Worm (Caenorhabditis elegans): ENCODE data around the gene M03F8.6.

The M03F8.6 gene

DNA sequence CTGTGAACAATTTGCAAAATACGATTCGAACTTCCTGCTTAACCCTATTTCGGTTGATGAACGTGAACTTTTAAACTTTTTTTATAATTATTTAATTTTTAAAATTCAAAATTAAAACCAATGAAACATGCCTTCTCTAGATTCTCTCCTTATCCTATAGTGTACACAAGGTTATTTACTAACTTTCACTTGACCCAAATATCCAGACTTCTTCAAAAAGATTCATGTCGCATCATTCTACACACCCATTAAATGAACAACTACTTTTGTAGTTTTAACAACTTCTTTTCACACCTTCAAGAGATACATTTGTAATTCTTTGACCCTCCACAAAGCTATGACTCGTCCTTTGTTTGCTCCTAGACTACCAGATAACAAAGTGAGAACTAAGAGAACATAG is 28.1 kb upstream of the M03F8.6 start:
- TF ChIP-seq snpc-4 (tag; optimal IDR thresholded peaks at IDR 0.05): no peak
- no peak for TF ChIP-seq zip-8 (tag; optimal IDR thresholded peaks at IDR 0.05)
- TF ChIP-seq tbx-8 (GFP tag; optimal IDR thresholded peaks at IDR 0.05): no peak
- no peak for TF ChIP-seq pha-4 (tag; optimal IDR thresholded peaks at IDR 0.05)
- TF ChIP-seq drap-1 (GFP tag; optimal IDR thresholded peaks at IDR 0.05): no peak
- no peak for TF ChIP-seq ceh-83 (GFP tag; optimal IDR thresholded peaks at IDR 0.05)

DNA sequence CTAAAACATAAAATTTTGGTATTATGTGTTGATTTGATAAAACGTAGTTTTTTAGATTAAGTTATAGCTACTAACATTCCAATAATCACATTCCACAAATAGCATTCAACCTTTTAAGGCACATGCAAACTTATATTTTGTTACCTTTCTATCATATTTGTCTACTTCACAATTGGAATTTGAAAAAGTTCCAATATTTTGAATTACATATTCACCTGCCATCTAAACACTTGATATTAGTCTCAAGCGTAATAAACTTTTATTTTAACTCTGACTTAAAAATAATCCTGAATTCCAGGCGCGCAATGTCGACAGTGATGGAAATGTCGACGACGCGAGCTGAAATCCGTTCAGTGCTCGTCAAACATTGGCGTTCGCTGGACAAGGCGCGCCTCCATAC is 21.1 kb upstream of the M03F8.6 start, which contains the start of gene acy-2:
Gene acy-2 (plus strand): TSS at position 301 of the 400 bp plus-strand sequence.
- TF ChIP-seq tbx-8 (GFP tag; optimal IDR thresholded peaks at IDR 0.05): no peak
- TF ChIP-seq blmp-1 (tag; optimal IDR thresholded peaks at IDR 0.05): no peak
- TF ChIP-seq elt-3 (tag; optimal IDR thresholded peaks at IDR 0.05): no peak
- TF ChIP-seq elt-1 (tag; optimal IDR thresholded peaks at IDR 0.05; ENCODE audit: borderline replicate concordance, insufficient read depth): no peak
- no peak for TF ChIP-seq mab-5 (tag; optimal IDR thresholded peaks at IDR 0.05)
- no peak for TF ChIP-seq hlh-1 (tag; optimal IDR thresholded peaks at IDR 0.05)
- TF ChIP-seq nhr-28 (tag; optimal IDR thresholded peaks at IDR 0.05): no peak
- no peak for TF ChIP-seq ces-1 (GFP tag; optimal IDR thresholded peaks at IDR 0.05)
- no peak for TF ChIP-seq nhr-2 (tag; optimal IDR thresholded peaks at IDR 0.05)
- no peak for TF ChIP-seq sptf-1 (tag; optimal IDR thresholded peaks at IDR 0.05)
- TF ChIP-seq unc-120 (tag; optimal IDR thresholded peaks at IDR 0.05; ENCODE audit: poor library complexity, severe bottlenecking): no peak
- no peak for TF ChIP-seq nhr-237 (tag; optimal IDR thresholded peaks at IDR 0.05)
- no peak for TF ChIP-seq ceh-43 (GFP tag; optimal IDR thresholded peaks at IDR 0.05)
- no peak for TF ChIP-seq nhr-12 (tag; optimal IDR thresholded peaks at IDR 0.05)

DNA sequence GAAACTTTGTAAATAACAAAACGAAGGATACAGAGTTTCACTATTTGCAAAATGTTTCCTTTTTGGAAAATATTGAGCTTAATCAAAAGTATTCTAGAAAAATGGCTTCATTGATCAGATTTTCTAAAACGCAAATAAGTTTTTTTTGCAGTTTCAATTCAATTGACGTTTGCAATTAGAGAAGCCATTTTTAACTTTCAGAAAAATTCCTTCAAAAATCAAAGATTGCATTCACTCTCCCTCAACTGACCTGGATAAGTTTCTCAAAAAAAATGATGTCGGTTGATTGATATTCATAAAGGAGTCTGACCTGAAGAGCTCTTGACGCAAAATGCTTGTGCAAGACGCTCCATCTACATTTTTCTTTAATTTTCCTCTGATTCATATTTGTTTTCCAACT is 19.1 kb upstream of the M03F8.6 start:
- no peak for TF ChIP-seq ceh-39 (tag; optimal IDR thresholded peaks at IDR 0.05)
- TF ChIP-seq pha-4 (tag; optimal IDR thresholded peaks at IDR 0.05): no peak
- no peak for TF ChIP-seq ces-1 (GFP tag; optimal IDR thresholded peaks at IDR 0.05)
- no peak for TF ChIP-seq snpc-4 (tag; optimal IDR thresholded peaks at IDR 0.05)
- TF ChIP-seq ztf-11 (tag; optimal IDR thresholded peaks at IDR 0.05): no peak
- TF ChIP-seq cnd-1 (tag; optimal IDR thresholded peaks at IDR 0.05): no peak
- no peak for TF ChIP-seq zip-8 (tag; optimal IDR thresholded peaks at IDR 0.05)
- no peak for TF ChIP-seq ceh-83 (GFP tag; optimal IDR thresholded peaks at IDR 0.05)
- TF ChIP-seq sptf-1 (tag; optimal IDR thresholded peaks at IDR 0.05): no peak
- no peak for TF ChIP-seq elt-1 (tag; optimal IDR thresholded peaks at IDR 0.05; ENCODE audit: borderline replicate concordance, insufficient read depth)
- TF ChIP-seq nhr-2 (tag; optimal IDR thresholded peaks at IDR 0.05): no peak
- no peak for TF ChIP-seq unc-62 (GFP tag; optimal IDR thresholded peaks at IDR 0.05)
- TF ChIP-seq nhr-237 (tag; optimal IDR thresholded peaks at IDR 0.05): no peak
- no peak for TF ChIP-seq flh-1 (GFP tag; optimal IDR thresholded peaks at IDR 0.05)
- no peak for TF ChIP-seq M03D4.4 (tag; optimal IDR thresholded peaks at IDR 0.05)

DNA sequence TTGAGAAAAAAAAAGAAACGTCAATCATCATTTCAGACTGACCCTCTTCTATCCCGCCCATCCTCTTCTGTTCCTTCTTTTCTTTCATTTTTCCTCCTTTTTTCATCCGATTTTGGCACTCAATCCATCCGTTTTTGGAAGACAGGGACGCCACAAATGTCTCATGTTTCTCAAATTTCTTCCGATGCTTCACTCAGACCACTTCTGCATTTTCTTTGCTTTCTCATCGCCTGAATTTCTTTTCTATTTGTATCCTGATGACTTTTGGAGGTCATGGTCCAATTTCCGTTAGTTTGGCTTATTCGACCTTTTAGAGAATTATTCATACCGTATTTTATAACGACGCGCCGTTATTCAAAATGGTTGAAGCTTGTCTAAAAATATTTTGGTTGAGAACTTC is 17.9 kb upstream of the M03F8.6 start:
- TF ChIP-seq nhr-76 (tag; optimal IDR thresholded peaks at IDR 0.05): no peak
- no peak for TF ChIP-seq nhr-12 (tag; optimal IDR thresholded peaks at IDR 0.05)
- TF ChIP-seq hlh-1 (tag; optimal IDR thresholded peaks at IDR 0.05): no peak
- TF ChIP-seq ceh-83 (GFP tag; optimal IDR thresholded peaks at IDR 0.05): no peak
- no peak for TF ChIP-seq nhr-2 (tag; optimal IDR thresholded peaks at IDR 0.05)
- TF ChIP-seq elt-1 (tag; optimal IDR thresholded peaks at IDR 0.05; ENCODE audit: borderline replicate concordance, insufficient read depth): no peak
- TF ChIP-seq drap-1 (GFP tag; optimal IDR thresholded peaks at IDR 0.05): no peak
- TF ChIP-seq ces-1 (GFP tag; optimal IDR thresholded peaks at IDR 0.05): no peak
- no peak for TF ChIP-seq elt-3 (tag; optimal IDR thresholded peaks at IDR 0.05)

DNA sequence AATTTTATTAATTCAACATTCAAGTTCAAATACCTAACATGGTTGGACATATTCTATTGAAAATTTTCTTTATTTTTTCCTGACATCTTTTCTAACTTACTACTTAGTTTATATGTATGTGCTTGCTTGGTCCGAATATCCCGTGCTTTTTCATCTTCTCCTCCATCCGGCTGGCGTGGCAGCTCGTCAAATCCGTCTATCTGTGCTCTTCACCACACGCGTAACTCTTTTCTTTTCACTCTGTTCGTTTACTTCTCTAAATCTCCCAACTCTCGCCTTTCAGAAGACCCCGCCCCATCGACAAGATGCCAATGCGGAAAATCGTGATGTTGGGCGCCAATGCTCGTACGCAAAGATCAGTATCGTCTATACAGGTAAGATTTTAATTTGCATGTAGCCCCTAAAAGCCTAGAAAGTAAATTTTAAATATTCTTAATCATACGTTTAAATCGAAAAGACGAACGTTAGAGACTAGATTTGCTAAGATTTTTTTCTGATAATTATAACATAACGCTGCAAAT is 10.1 kb upstream of the M03F8.6 start:
- TF ChIP-seq unc-120 (tag; optimal IDR thresholded peaks at IDR 0.05; ENCODE audit: poor library complexity, severe bottlenecking) (peak; percentile 52), ceh-83 (GFP tag; optimal IDR thresholded peaks at IDR 0.05) (no peak), unc-62 (GFP tag; optimal IDR thresholded peaks at IDR 0.05) (peak; percentile 49)

DNA sequence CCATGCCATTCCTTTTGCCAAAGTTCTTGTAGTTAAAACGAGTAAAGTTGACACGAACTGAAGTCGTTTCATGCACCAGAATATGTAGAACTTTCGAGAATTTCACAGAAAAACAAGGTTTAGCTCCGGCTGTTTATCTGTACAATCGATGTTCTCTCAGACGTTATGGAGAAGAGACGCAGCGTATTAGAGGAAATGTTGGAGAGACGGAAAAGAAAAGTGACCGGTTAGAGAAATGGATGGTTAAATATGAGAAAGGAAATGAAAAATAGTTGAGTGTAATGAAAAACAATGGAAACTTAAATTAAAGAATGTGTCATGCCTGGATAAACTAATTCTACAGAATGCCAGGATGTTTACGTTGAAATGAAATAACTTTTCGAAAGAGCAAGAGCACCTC is 9.0 kb upstream of the M03F8.6 start, which contains the start of gene pcm-1:
Gene pcm-1 (minus strand): TSS at position 187 of the 400 bp plus-strand sequence.
- no peak for TF ChIP-seq ceh-83 (GFP tag; optimal IDR thresholded peaks at IDR 0.05)
- peak; percentile 47 for TF ChIP-seq ces-1 (GFP tag; optimal IDR thresholded peaks at IDR 0.05)

DNA sequence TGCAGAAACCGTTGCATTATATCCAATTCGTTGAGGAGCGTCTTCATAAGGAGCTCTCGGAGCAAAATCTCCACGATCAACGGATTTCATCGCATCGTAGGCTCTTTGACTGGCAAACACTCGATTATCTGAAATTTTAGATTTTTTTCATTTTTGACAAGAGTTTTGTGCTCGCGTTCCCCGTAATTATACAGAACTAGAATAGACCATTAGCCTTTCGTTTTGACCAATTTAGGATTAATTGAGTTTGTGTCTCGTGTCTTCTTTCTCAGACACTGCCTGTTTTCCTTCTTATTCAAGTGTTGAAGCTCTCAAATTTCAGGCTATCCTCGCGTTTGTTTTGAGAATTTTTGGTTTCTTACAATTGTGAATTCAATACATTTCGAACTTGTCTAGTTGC is 8.4 kb upstream of the M03F8.6 start:
- TF ChIP-seq nhr-237 (tag; optimal IDR thresholded peaks at IDR 0.05): no peak
- peak; percentile 71 for TF ChIP-seq ces-1 (GFP tag; optimal IDR thresholded peaks at IDR 0.05)

All from whole organism, mixed stage, embryonic.